Fruit fly (Drosophila melanogaster) whole organism, embryonic: ENCODE data around the gene Nepl18.

Experiments used
- CG10267 ChIP-seq: fragments of 200-800 bp; sonication (Bioruptor generic); optimal IDR thresholded peaks from 2 replicates; lab custom pipeline; 2018; ENCODE audit warnings: missing biosample characterization, mild to moderate bottlenecking, missing genetic modification characterization, moderate library complexity
- CG10543 ChIP-seq: fragments of 200-800 bp; sonication (Bioruptor generic); optimal IDR thresholded peaks from 3 replicates; lab custom pipeline; 2017; ENCODE audit warnings: missing biosample characterization, mild to moderate bottlenecking, missing genetic modification characterization, moderate library complexity
- CG10565 ChIP-seq: fragments of 200-800 bp; sonication (Bioruptor generic); optimal IDR thresholded peaks from 3 replicates; lab custom pipeline; 2016; ENCODE audit warnings: missing biosample characterization, mild to moderate bottlenecking, missing genetic modification characterization
- CG10654 ChIP-seq: fragments of 200-800 bp; sonication (Bioruptor generic); optimal IDR thresholded peaks from 2 replicates; lab custom pipeline; 2016; ENCODE audit warnings: missing biosample characterization, missing genetic modification characterization
- CG11085 ChIP-seq: fragments of 200-800 bp; sonication (Bioruptor generic); IDR thresholded peaks from 2 replicates; pipeline ENCODE4 v1.3.6; 2022; ENCODE audit warnings: missing biosample characterization, missing genetic modification characterization
- CG13296 ChIP-seq: fragments of 200-800 bp; sonication (Bioruptor generic); optimal IDR thresholded peaks from 3 replicates; lab custom pipeline; 2018; ENCODE audit warnings: missing biosample characterization, mild to moderate bottlenecking, missing genetic modification characterization
- CG13775 ChIP-seq: fragments of 200-800 bp; sonication (Bioruptor generic); optimal IDR thresholded peaks from 3 replicates; lab custom pipeline; 2017; ENCODE audit warnings: missing biosample characterization, mild to moderate bottlenecking, missing genetic modification characterization
- CG18764 ChIP-seq: fragments of 200-800 bp; sonication (Bioruptor generic); optimal IDR thresholded peaks from 3 replicates; lab custom pipeline; 2016; ENCODE audit warnings: missing biosample characterization, missing genetic modification characterization
- CG2199 ChIP-seq: fragments of 200-800 bp; sonication (Bioruptor generic); IDR thresholded peaks from 3 replicates; pipeline ENCODE4 v1.3.6; 2022; ENCODE audit warnings: missing biosample characterization, missing genetic modification characterization
- CG2678 ChIP-seq: fragments of 200-800 bp; sonication (Bioruptor generic); optimal IDR thresholded peaks from 3 replicates; lab custom pipeline; 2019; ENCODE audit warnings: missing biosample characterization, mild to moderate bottlenecking, missing genetic modification characterization, moderate library complexity
- CG2875 ChIP-seq: fragments of 200-800 bp; sonication (Bioruptor generic); optimal IDR thresholded peaks from 2 replicates; lab custom pipeline; 2017; ENCODE audit warnings: missing biosample characterization, mild to moderate bottlenecking, missing genetic modification characterization, missing genetic modification reagents
- CG31388 ChIP-seq: fragments of 200-800 bp; sonication (Bioruptor generic); optimal IDR thresholded peaks from 2 replicates; lab custom pipeline; 2016; ENCODE audit warnings: missing biosample characterization, missing genetic modification characterization
- CG34224 ChIP-seq: fragments of 200-800 bp; sonication (Bioruptor generic); IDR thresholded peaks from 3 replicates; pipeline ENCODE4 v1.3.6; 2022; ENCODE audit warnings: missing biosample characterization, missing genetic modification characterization; ENCODE audit not compliant: partially characterized antibody
- CG3726 ChIP-seq: fragments of 200-800 bp; sonication (Bioruptor generic); IDR thresholded peaks from 3 replicates; pipeline ENCODE4, ENCODE4 v1.3.6; 2022; ENCODE audit warnings: missing biosample characterization, missing genetic modification characterization
- CG4424 ChIP-seq: fragments of 200-800 bp; sonication (Bioruptor generic); optimal IDR thresholded peaks from 3 replicates; lab custom pipeline; 2016; ENCODE audit warnings: missing biosample characterization, missing genetic modification characterization
- CG7357 ChIP-seq: fragments of 200-800 bp; sonication (Bioruptor generic); IDR thresholded peaks from 3 replicates; pipeline ENCODE4 v1.3.6; 2022; ENCODE audit warnings: missing biosample characterization, missing genetic modification characterization
- CG8089 ChIP-seq: fragments of 200-800 bp; sonication (Bioruptor generic); optimal IDR thresholded peaks from 3 replicates; lab custom pipeline; 2016; ENCODE audit warnings: missing biosample characterization, missing genetic modification characterization
- CG8281 ChIP-seq: fragments of 200-800 bp; sonication (Bioruptor generic); optimal IDR thresholded peaks from 2 replicates; lab custom pipeline; 2018; ENCODE audit warnings: missing biosample characterization, mild to moderate bottlenecking, missing genetic modification characterization, moderate library complexity
- CG9727 ChIP-seq: fragments of 200-800 bp; sonication (Bioruptor generic); optimal IDR thresholded peaks from 3 replicates; lab custom pipeline; 2017; ENCODE audit warnings: missing biosample characterization, mild to moderate bottlenecking, missing genetic modification characterization
- CG9797 ChIP-seq: fragments of 200-800 bp; sonication (Bioruptor generic); optimal IDR thresholded peaks from 3 replicates; lab custom pipeline; 2018; ENCODE audit warnings: missing biosample characterization, mild to moderate bottlenecking, missing genetic modification characterization
- CHES-1-like ChIP-seq: fragments of 200-800 bp; sonication (Bioruptor generic); optimal IDR thresholded peaks from 2 replicates; lab custom pipeline; 2016; ENCODE audit warnings: missing biosample characterization, missing genetic modification characterization
- ERR ChIP-seq: fragments of 200-800 bp; sonication (Bioruptor generic); optimal IDR thresholded peaks from 2 replicates; lab custom pipeline; 2016; ENCODE audit warnings: missing biosample characterization, missing genetic modification characterization
- MTF-1 ChIP-seq: fragments of 200-800 bp; sonication (Bioruptor generic); optimal IDR thresholded peaks from 2 replicates; lab custom pipeline; 2018; ENCODE audit warnings: missing biosample characterization, mild to moderate bottlenecking, missing genetic modification characterization, borderline replicate concordance
- Mad ChIP-seq: fragments of 200-800 bp; sonication (Bioruptor generic); optimal IDR thresholded peaks from 2 replicates; lab custom pipeline; 2016; ENCODE audit warnings: missing biosample characterization, missing genetic modification characterization
- Med ChIP-seq: fragments of 200-800 bp; sonication (Bioruptor generic); peaks from one replicate; lab custom pipeline; 2016; ENCODE audit warnings: missing biosample characterization, missing genetic modification characterization, mild to moderate bottlenecking, inconsistent platforms, moderate library complexity
- Neu2 ChIP-seq: fragments of 200-800 bp; sonication (Bioruptor generic); optimal IDR thresholded peaks from 3 replicates; lab custom pipeline; 2016; ENCODE audit warnings: missing biosample characterization, missing genetic modification characterization, borderline replicate concordance
- Poxn ChIP-seq: fragments of 200-800 bp; sonication (Bioruptor generic); IDR thresholded peaks from 2 replicates; pipeline ENCODE4 v1.3.6; 2022; ENCODE audit warnings: missing biosample characterization, missing genetic modification characterization
- Ptx1 ChIP-seq: fragments of 200-800 bp; sonication (Bioruptor generic); IDR thresholded peaks from 2 replicates; pipeline ENCODE4 v1.3.6; 2022; ENCODE audit warnings: missing biosample characterization, missing genetic modification characterization
- Tbp ChIP-seq: fragments of >200 bp; optimal IDR thresholded peaks from 2 replicates; lab custom pipeline; 2018; ENCODE audit warnings: missing biosample characterization, missing genetic modification characterization
- Xrp1 ChIP-seq: fragments of 200-800 bp; sonication (Bioruptor generic); IDR thresholded peaks from 2 replicates; pipeline ENCODE4 v1.3.6; 2022; ENCODE audit warnings: missing biosample characterization, missing genetic modification characterization
- bcd ChIP-seq: fragments of 200-800 bp; sonication (Bioruptor generic); optimal IDR thresholded peaks from 2 replicates; lab custom pipeline; 2017; ENCODE audit warnings: missing biosample characterization, mild to moderate bottlenecking, missing genetic modification characterization
- chif ChIP-seq, 2 experiments: fragments of 200-800 bp; sonication (Bioruptor generic); optimal IDR thresholded peaks; 3 replicates each; lab custom pipeline; 2016; ENCODE audit warnings: missing biosample characterization in 2 of 2, missing genetic modification characterization in 2 of 2
- crp ChIP-seq, 2 experiments: fragments of 200-800 bp; sonication (Bioruptor generic); optimal IDR thresholded peaks; 2 replicates in 1 of 2; 3 replicates in 1 of 2; lab custom pipeline; 2017; ENCODE audit warnings: missing biosample characterization in 2 of 2, missing genetic modification characterization in 2 of 2, mild to moderate bottlenecking in 1 of 2, moderate library complexity in 1 of 2
- cwo ChIP-seq: fragments of 200-800 bp; sonication (Bioruptor generic); optimal IDR thresholded peaks from 3 replicates; lab custom pipeline; 2017; ENCODE audit warnings: missing biosample characterization, missing genetic modification characterization, mild to moderate bottlenecking, moderate library complexity, missing genetic modification reagents
- dm ChIP-seq: fragments of 200-800 bp; sonication (Bioruptor generic); optimal IDR thresholded peaks from 3 replicates; lab custom pipeline; 2016; ENCODE audit warnings: missing biosample characterization, missing genetic modification characterization
- dmrt11E ChIP-seq: fragments of 200-800 bp; sonication (Bioruptor generic); optimal IDR thresholded peaks from 3 replicates; lab custom pipeline; 2018; ENCODE audit warnings: missing biosample characterization, mild to moderate bottlenecking, missing genetic modification characterization, moderate library complexity
- ems ChIP-seq: fragments of 200-800 bp; sonication (Bioruptor generic); optimal IDR thresholded peaks from 3 replicates; lab custom pipeline; 2016; ENCODE audit warnings: missing biosample characterization, missing genetic modification characterization
- ewg ChIP-seq: fragments of 200-800 bp; sonication (Bioruptor generic); optimal IDR thresholded peaks from 3 replicates; lab custom pipeline; 2017; ENCODE audit warnings: mild to moderate bottlenecking, missing biosample characterization, missing genetic modification reagents, missing genetic modification characterization
- fu2 ChIP-seq: fragments of 200-800 bp; sonication (Bioruptor generic); optimal IDR thresholded peaks from 2 replicates; lab custom pipeline; 2016; ENCODE audit warnings: missing biosample characterization, missing genetic modification characterization
- klu ChIP-seq: fragments of 200-800 bp; sonication (Bioruptor generic); IDR thresholded peaks from 2 replicates; pipeline ENCODE4 v1.3.6; 2022; ENCODE audit warnings: missing biosample characterization, missing genetic modification characterization
- lmd ChIP-seq: fragments of 200-800 bp; sonication (Bioruptor generic); IDR thresholded peaks from 2 replicates; pipeline ENCODE4 v1.3.6; 2022; ENCODE audit warnings: missing biosample characterization, missing genetic modification characterization
- luna ChIP-seq: fragments of 200-800 bp; sonication (Bioruptor generic); optimal IDR thresholded peaks from 2 replicates; lab custom pipeline; 2016; ENCODE audit warnings: missing biosample characterization, missing genetic modification characterization
- nerfin-1 ChIP-seq: fragments of 200-800 bp; sonication (Bioruptor generic); optimal IDR thresholded peaks from 3 replicates; lab custom pipeline; 2019; ENCODE audit warnings: missing biosample characterization, mild to moderate bottlenecking, missing genetic modification characterization, moderate library complexity
- peb ChIP-seq: fragments of 200-800 bp; sonication (Bioruptor generic); IDR thresholded peaks from 2 replicates; pipeline ENCODE4 v1.3.6; 2022; ENCODE audit warnings: missing biosample characterization, missing genetic modification characterization
- pho ChIP-seq: fragments of 200-800 bp; sonication (Bioruptor generic); optimal IDR thresholded peaks from 2 replicates; lab custom pipeline; 2016; ENCODE audit warnings: missing biosample characterization, missing genetic modification characterization
- pum ChIP-seq: fragments of 200-800 bp; sonication (Bioruptor generic); optimal IDR thresholded peaks from 2 replicates; lab custom pipeline; 2016; ENCODE audit warnings: missing biosample characterization, missing genetic modification characterization
- sc ChIP-seq, 3 experiments: fragments of >200 bp in 2 of 3; fragments of 200-800 bp in 1 of 3; sonication (Bioruptor generic) in 1 of 3; optimal IDR thresholded peaks; 2 replicates in 2 of 3; 3 replicates in 1 of 3; lab custom pipeline; 2017; ENCODE audit warnings: mild to moderate bottlenecking in 1 of 3, missing biosample characterization in 1 of 3, missing genetic modification characterization in 1 of 3, missing genetic modification reagents in 1 of 3
- vvl ChIP-seq: fragments of 200-800 bp; sonication (Bioruptor generic); IDR thresholded peaks from 2 replicates; pipeline ENCODE4 v1.3.6; 2022; ENCODE audit warnings: missing biosample characterization, missing genetic modification characterization

Gene Nepl18

DNA sequence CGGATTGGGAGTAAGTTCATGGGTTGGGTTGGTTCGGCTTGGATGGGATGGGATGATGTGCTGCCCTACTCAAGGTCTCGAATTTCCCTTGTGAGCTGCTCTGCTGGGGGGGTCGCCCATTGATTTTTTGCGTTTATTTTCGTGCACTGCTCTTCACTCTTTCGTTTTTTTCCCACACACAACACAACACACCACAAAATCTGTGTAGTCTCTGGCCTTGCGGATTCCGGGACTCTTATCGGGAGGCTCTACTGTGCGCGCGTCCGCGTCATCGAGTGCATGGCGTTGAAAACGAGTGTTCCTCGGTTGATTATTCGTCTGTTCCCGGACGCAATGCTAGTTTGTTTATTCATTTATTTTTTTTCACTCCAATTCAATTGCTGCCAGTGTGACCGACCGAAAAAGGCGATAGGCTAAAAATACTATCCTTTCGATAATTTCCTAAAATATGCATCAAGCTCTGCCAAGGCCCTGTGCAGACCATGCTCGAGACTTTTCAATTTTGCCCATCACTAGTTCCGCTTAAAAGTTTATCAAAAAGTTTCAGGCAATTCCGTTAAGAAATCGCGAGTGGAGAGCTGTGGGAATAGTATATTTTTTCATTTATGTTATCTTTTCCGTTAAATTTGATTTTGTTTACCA, 43.7 kb upstream of the Nepl18 start, which contains the start of gene WASp (continued):
- TF ChIP-seq CG13296 (GFP tag; lab: Kevin White, UChicago) (no peak), CG10565 (GFP tag; lab: Kevin White, UChicago) (no peak), CG2875 (GFP tag; lab: Kevin White, UChicago) (peak; percentile 33), nerfin-1 (tag; lab: Kevin White, UChicago) (peak; percentile 40), Poxn (GFP tag; lab: Robert Waterston, UW) (no peak), CG10543 (GFP tag; lab: Kevin White, UChicago) (no peak), CG9727 (peak; percentile 73), CG9797 (peak; percentile 93), MTF-1 (GFP tag; lab: Kevin White, UChicago) (peak; percentile 60), CHES-1-like (GFP tag; lab: Kevin White, UChicago) (peak; percentile 83), ewg (peak; percentile 65), CG3726 (GFP tag; lab: Robert Waterston, UW) (0 out of 3 replicates have a peak, but pooled peaks have one; percentile 30), CG11085 (GFP tag; lab: Robert Waterston, UW) (peak; percentile 33; the same call in 1 of the 2 replicates), luna (GFP tag; lab: Kevin White, UChicago) (peak; percentile 73), klu (GFP tag; lab: Robert Waterston, UW) (no peak), lmd (GFP tag; lab: Robert Waterston, UW) (peak; percentile 46; the same call in 1 of the 2 replicates), dmrt11E (tag; lab: Kevin White, UChicago) (peak; percentile 51), ems (peak; percentile 72), CG10267 (tag; lab: Kevin White, UChicago) (peak; percentile 68), CG4424 (GFP tag; lab: Kevin White, UChicago) (peak; percentile 65), Mad (GFP tag; lab: Kevin White, UChicago) (peak; percentile 78), Neu2 (GFP tag; lab: Kevin White, UChicago) (no peak), CG10654 (GFP tag; lab: Kevin White, UChicago) (peak; percentile 55), CG7357 (peak; percentile 44; the same call in 1 of the 3 replicates), Tbp (GFP tag; lab: Kevin White, UChicago) (no peak), ERR (peak; percentile 67), CG8281 (tag; lab: Kevin White, UChicago) (no peak), sc (optimal IDR thresholded peaks at IDR 0.05; lab: Kevin White, UChicago) (no peak), sc (GFP tag; optimal IDR thresholded peaks at IDR 0.05; lab: Kevin White, UChicago) (peak; percentile 19), Med (GFP tag; lab: Kevin White, UChicago) (peak; percentile 97), CG31388 (GFP tag; lab: Kevin White, UChicago) (no peak), fu2 (GFP tag; lab: Kevin White, UChicago) (peak; percentile 73), vvl (GFP tag; lab: Robert Waterston, UW) (peak; percentile 87), bcd (GFP tag; lab: Kevin White, UChicago) (peak; percentile 80), CG2678 (tag; lab: Kevin White, UChicago) (no peak), CG2199 (0 out of 3 replicates have a peak, but pooled peaks have one; percentile 53), CG18764 (GFP tag; lab: Kevin White, UChicago) (no peak), CG34224 (GFP tag; lab: Robert Waterston, UW) (peak; percentile 32; the same call in 1 of the 3 replicates), Ptx1 (GFP tag; lab: Robert Waterston, UW) (peak; percentile 60; the same call in 1 of the 2 replicates), chif (GFP tag; optimal IDR thresholded peaks at IDR 0.05; lab: Kevin White, UChicago) (peak; percentile 54 to 75), crp (GFP tag; optimal IDR thresholded peaks at IDR 0.05; lab: Kevin White, UChicago) (peak in 1 of 2 experiments; percentile 54), CG8089 (GFP tag; lab: Kevin White, UChicago) (peak; percentile 69), Xrp1 (GFP tag; lab: Robert Waterston, UW) (peak; percentile 20; the same call in 1 of the 2 replicates), pho (GFP tag; lab: Kevin White, UChicago) (peak; percentile 83), CG13775 (peak; percentile 79), pum (GFP tag; lab: Kevin White, UChicago) (peak; percentile 55), peb (GFP tag; lab: Robert Waterston, UW) (0 out of 2 replicates have a peak, but pooled peaks have one; percentile 8), cwo (GFP tag; lab: Kevin White, UChicago) (no peak), dm (GFP tag; lab: Kevin White, UChicago) (peak; percentile 81)
